Worm (Caenorhabditis elegans) whole organism, late embryonic: ENCODE measurements around the gene F13E9.12.

Experiments used
- C08G9.2 ChIP-seq: sonication (generic microtip); optimal IDR thresholded peaks from 2 replicates; lab custom pipeline; 2016; ENCODE audit warnings: mild to moderate bottlenecking, missing genetic modification characterization, moderate library complexity, missing compliant biosample characterization
- C38D4.7 ChIP-seq: fragments of 200-800 bp; sonication (Bioruptor generic); optimal IDR thresholded peaks from 2 replicates; lab custom pipeline; 2018; ENCODE audit warnings: mild to moderate bottlenecking, missing genetic modification characterization, moderate library complexity, missing compliant biosample characterization
- F13H6.1 ChIP-seq: sonication (generic microtip); optimal IDR thresholded peaks from 2 replicates; lab custom pipeline; 2016; ENCODE audit warnings: missing genetic modification characterization, missing compliant biosample characterization
- K09A11.1 ChIP-seq: sonication (generic microtip); optimal IDR thresholded peaks from 2 replicates; lab custom pipeline; 2017; ENCODE audit warnings: antibody characterized with exemption, mild to moderate bottlenecking, missing genetic modification characterization, missing compliant biosample characterization; ENCODE audit not compliant: insufficient read depth
- T23F11.4 ChIP-seq: fragments of 200-800 bp; sonication (Bioruptor generic); optimal IDR thresholded peaks from 2 replicates; lab custom pipeline; 2018; ENCODE audit warnings: mild to moderate bottlenecking, missing genetic modification characterization, missing compliant biosample characterization
- ahr-1 ChIP-seq: sonication (generic microtip); optimal IDR thresholded peaks from 2 replicates; lab custom pipeline; 2016; ENCODE audit warnings: missing genetic modification characterization, missing compliant biosample characterization
- ama-1 ChIP-seq: fragments of 150-350 bp; optimal IDR thresholded peaks from 2 replicates; lab custom pipeline; 2014
- ceh-14 ChIP-seq: sonication (generic microtip); optimal IDR thresholded peaks from 2 replicates; lab custom pipeline; 2016; ENCODE audit warnings: missing genotype, missing genetic modification characterization, missing compliant biosample characterization
- ceh-19 ChIP-seq: fragments of 200-800 bp; sonication (Bioruptor generic); optimal IDR thresholded peaks from 2 replicates; lab custom pipeline; 2018; ENCODE audit warnings: mild to moderate bottlenecking, missing genetic modification characterization, missing compliant biosample characterization
- ceh-24 ChIP-seq: sonication (generic microtip); optimal IDR thresholded peaks from 2 replicates; lab custom pipeline; 2016; ENCODE audit warnings: mild to moderate bottlenecking, missing genetic modification characterization, missing compliant biosample characterization
- ceh-34 ChIP-seq: sonication (generic microtip); optimal IDR thresholded peaks from 2 replicates; lab custom pipeline; 2016; ENCODE audit warnings: mild to moderate bottlenecking, missing genetic modification characterization, missing compliant biosample characterization
- ceh-9 ChIP-seq: sonication (generic microtip); optimal IDR thresholded peaks from 2 replicates; lab custom pipeline; 2016; ENCODE audit warnings: mild to moderate bottlenecking, missing genetic modification characterization, inconsistent platforms, missing compliant biosample characterization
- dmd-4 ChIP-seq: sonication (generic microtip); optimal IDR thresholded peaks from 2 replicates; lab custom pipeline; 2016; ENCODE audit warnings: borderline replicate concordance, missing genetic modification characterization, missing compliant biosample characterization
- dve-1 ChIP-seq: sonication (generic microtip); optimal IDR thresholded peaks from 2 replicates; lab custom pipeline; 2017; ENCODE audit warnings: antibody characterized with exemption, mild to moderate bottlenecking, missing genetic modification characterization, missing compliant biosample characterization
- elt-4 ChIP-seq: sonication (generic microtip); optimal IDR thresholded peaks from 2 replicates; lab custom pipeline; 2016; ENCODE audit warnings: missing genetic modification characterization, missing compliant biosample characterization
- ets-4 ChIP-seq: sonication (generic microtip); optimal IDR thresholded peaks from 2 replicates; lab custom pipeline; 2016; ENCODE audit warnings: missing genetic modification characterization, missing compliant biosample characterization
- fkh-6 ChIP-seq: sonication (generic microtip); optimal IDR thresholded peaks from 2 replicates; lab custom pipeline; 2016; ENCODE audit warnings: missing genetic modification characterization, missing compliant biosample characterization
- hlh-13 ChIP-seq: fragments of 200-800 bp; sonication (Bioruptor generic); optimal IDR thresholded peaks from 2 replicates; lab custom pipeline; 2018; ENCODE audit warnings: mild to moderate bottlenecking, missing genetic modification characterization, missing compliant biosample characterization
- hlh-15 ChIP-seq: sonication (generic microtip); optimal IDR thresholded peaks from 2 replicates; lab custom pipeline; 2016; ENCODE audit warnings: missing genetic modification characterization, missing compliant biosample characterization
- hlh-30 ChIP-seq: sonication (generic microtip); optimal IDR thresholded peaks from 2 replicates; lab custom pipeline; 2017; ENCODE audit warnings: antibody characterized with exemption, missing genetic modification characterization, missing compliant biosample characterization; ENCODE audit not compliant: insufficient read depth
- lin-11 ChIP-seq: fragments of 200-800 bp; sonication (Bioruptor generic); optimal IDR thresholded peaks from 2 replicates; lab custom pipeline; 2018; ENCODE audit warnings: mild to moderate bottlenecking, missing genetic modification characterization, missing compliant biosample characterization
- madf-2 ChIP-seq: sonication (generic microtip); optimal IDR thresholded peaks from 2 replicates; lab custom pipeline; 2017; ENCODE audit warnings: missing genetic modification characterization, missing compliant biosample characterization
- mec-3 ChIP-seq: sonication (generic microtip); optimal IDR thresholded peaks from 2 replicates; lab custom pipeline; 2016; ENCODE audit warnings: borderline replicate concordance, missing genetic modification characterization, missing compliant biosample characterization
- nfya-1 ChIP-seq: sonication (generic microtip); optimal IDR thresholded peaks from 2 replicates; lab custom pipeline; 2017; ENCODE audit warnings: missing genetic modification characterization, mild to moderate bottlenecking, missing compliant biosample characterization, antibody characterized with exemption, moderate library complexity
- nhr-232 ChIP-seq: sonication (generic microtip); optimal IDR thresholded peaks from 2 replicates; lab custom pipeline; 2016; ENCODE audit warnings: missing genetic modification characterization, missing compliant biosample characterization
- odd-2 ChIP-seq: sonication (generic microtip); optimal IDR thresholded peaks from 2 replicates; lab custom pipeline; 2017; ENCODE audit warnings: antibody characterized with exemption, mild to moderate bottlenecking, missing genetic modification characterization, missing compliant biosample characterization
- pag-3 ChIP-seq: sonication (generic microtip); optimal IDR thresholded peaks from 2 replicates; lab custom pipeline; 2016; ENCODE audit warnings: missing compliant biosample characterization, missing genetic modification characterization, borderline replicate concordance
- pha-2 ChIP-seq: sonication (generic microtip); optimal IDR thresholded peaks from 2 replicates; lab custom pipeline; 2017; ENCODE audit warnings: mild to moderate bottlenecking, missing genetic modification characterization, missing compliant biosample characterization
- pqm-1 ChIP-seq: sonication (generic microtip); optimal IDR thresholded peaks from 2 replicates; lab custom pipeline; 2016; ENCODE audit warnings: missing genetic modification characterization, missing compliant biosample characterization
- ref-2 ChIP-seq: sonication (generic microtip); optimal IDR thresholded peaks from 2 replicates; lab custom pipeline; 2016; ENCODE audit warnings: missing genetic modification characterization, missing compliant biosample characterization
- sox-2 ChIP-seq: fragments of 200-800 bp; sonication (Bioruptor generic); IDR thresholded peaks from 2 replicates; pipeline ENCODE4 v1.3.6; 2022; ENCODE audit warnings: missing genetic modification reagents, missing genetic modification characterization, missing compliant biosample characterization
- sox-4 ChIP-seq: sonication (generic microtip); optimal IDR thresholded peaks from 2 replicates; lab custom pipeline; 2017; ENCODE audit warnings: mild to moderate bottlenecking, missing genetic modification characterization, inconsistent platforms, missing compliant biosample characterization
- syd-9 ChIP-seq: sonication (generic microtip); optimal IDR thresholded peaks from 2 replicates; lab custom pipeline; 2016; ENCODE audit warnings: mild to moderate bottlenecking, missing genetic modification characterization, moderate library complexity, missing compliant biosample characterization
- ttx-3 ChIP-seq: sonication (generic microtip); optimal IDR thresholded peaks from 2 replicates; lab custom pipeline; 2016; ENCODE audit warnings: missing genetic modification reagents, missing genetic modification characterization, missing compliant biosample characterization
- unc-3 ChIP-seq, 2 experiments: fragments of 200-800 bp in 1 of 2; sonication (Bioruptor generic) in 1 of 2; sonication (generic microtip) in 1 of 2; conservative IDR thresholded peaks in 1 of 2; optimal IDR thresholded peaks in 1 of 2; 2 replicates each; pipeline versions ENCODE4 v1.3.6 to Lab custom; 2016 to 2022; ENCODE audit warnings: missing compliant biosample characterization in 2 of 2, missing genetic modification characterization in 2 of 2, missing genetic modification reagents in 1 of 2
- unc-42 ChIP-seq: sonication (generic microtip); optimal IDR thresholded peaks from 2 replicates; lab custom pipeline; 2016; ENCODE audit warnings: missing genotype, missing genetic modification characterization, missing compliant biosample characterization
- unc-55 ChIP-seq: sonication (generic microtip); optimal IDR thresholded peaks from 2 replicates; lab custom pipeline; 2017; ENCODE audit warnings: missing biosample characterization, missing genetic modification reagents, missing genetic modification characterization

F13E9.12 gene

ce11 chrIV:10909708-10910107, 35.3 kb upstream of the F13E9.12 start, which contains the start of gene pyk-2:
pyk-2 (plus strand) TSS chrIV:10909913.
- TF ChIP-seq ceh-19 (GFP tag; lab: Kevin White, UChicago) (no peak), ceh-9 (tag; lab: Kevin White, UChicago) (no peak), ama-1 (lab: Kevin White, UChicago) (no peak), pha-2 (tag; lab: Kevin White, UChicago) (no peak)

- no peak for TF ChIP-seq nfya-1 (tag; lab: Kevin White, UChicago)
- TF ChIP-seq F13H6.1 (tag; lab: Kevin White, UChicago) = no peak
- TF ChIP-seq odd-2 (tag; lab: Kevin White, UChicago) = no peak
- TF ChIP-seq hlh-13 (GFP tag; lab: Kevin White, UChicago) = no peak
- TF ChIP-seq hlh-30 (tag; lab: Kevin White, UChicago) = no peak
- no peak for TF ChIP-seq ceh-34
- no peak for TF ChIP-seq unc-3 (GFP tag; conservative IDR thresholded peaks at IDR 0.05; lab: Robert Waterston, UW)
- no peak for TF ChIP-seq unc-3 (tag; optimal IDR thresholded peaks at IDR 0.05; lab: Kevin White, UChicago)
- no peak for TF ChIP-seq ceh-24 (tag; lab: Kevin White, UChicago)
- no peak for TF ChIP-seq C38D4.7 (GFP tag; lab: Kevin White, UChicago)
- no peak for TF ChIP-seq ttx-3 (tag; lab: Kevin White, UChicago)
- no peak for TF ChIP-seq C08G9.2 (tag; lab: Kevin White, UChicago)
- no peak for TF ChIP-seq ahr-1 (tag; lab: Kevin White, UChicago)
- TF ChIP-seq, all 69 proteins: peak for 0
These were observed 34.8 kb upstream of the F13E9.12 start, which contains the start of gene ZK596.2 for ce11 chrIV:10909206-10909605. ZK596.2 (minus strand) TSS chrIV:10909306.

- no peak for TF ChIP-seq ceh-19 (GFP tag; lab: Kevin White, UChicago)
- TF ChIP-seq madf-2 (tag; lab: Kevin White, UChicago) = no peak
- no peak for TF ChIP-seq unc-3 (GFP tag; conservative IDR thresholded peaks at IDR 0.05; lab: Robert Waterston, UW)
- TF ChIP-seq unc-3 (tag; optimal IDR thresholded peaks at IDR 0.05; lab: Kevin White, UChicago) = no peak
- TF ChIP-seq unc-55 (GFP tag; lab: Kevin White, UChicago) = no peak
- TF ChIP-seq ceh-24 (tag; lab: Kevin White, UChicago) = no peak
- no peak for TF ChIP-seq dmd-4 (tag; lab: Kevin White, UChicago)
- TF ChIP-seq ets-4 (tag; lab: Kevin White, UChicago) = no peak
- TF ChIP-seq fkh-6 (tag; lab: Kevin White, UChicago) = no peak
- TF ChIP-seq lin-11 (tag; lab: Kevin White, UChicago) = no peak
- TF ChIP-seq sox-4 = no peak
- TF ChIP-seq syd-9 (tag; lab: Kevin White, UChicago) = no peak
- TF ChIP-seq hlh-15 (tag; lab: Kevin White, UChicago) = no peak
- no peak for TF ChIP-seq ceh-34
- TF ChIP-seq K09A11.1 (tag; lab: Kevin White, UChicago) = no peak
- TF ChIP-seq sox-2 (GFP tag; lab: Robert Waterston, UW) = no peak
- no peak for TF ChIP-seq dve-1 (tag; lab: Kevin White, UChicago)
These were observed 29.9 kb upstream of the F13E9.12 start, which contains the start of gene ZK596.3 for ce11 chrIV:10904282-10904681. ZK596.3 (minus strand) TSS chrIV:10904382.

ce11 chrIV:10902476-10902875, 28.0 kb upstream of the F13E9.12 start:
- TF ChIP-seq pag-3 (tag; lab: Kevin White, UChicago) = no peak
- TF ChIP-seq ceh-14 (tag; lab: Kevin White, UChicago) = no peak
- TF ChIP-seq ceh-34 = no peak
- no peak for TF ChIP-seq ttx-3 (tag; lab: Kevin White, UChicago)
- no peak for TF ChIP-seq syd-9 (tag; lab: Kevin White, UChicago)
- no peak for TF ChIP-seq nhr-232 (tag; lab: Kevin White, UChicago)
- no peak for TF ChIP-seq elt-4 (tag; lab: Kevin White, UChicago)
- no peak for TF ChIP-seq ref-2 (tag; lab: Kevin White, UChicago)
- TF ChIP-seq nfya-1 (tag; lab: Kevin White, UChicago) = no peak
- no peak for TF ChIP-seq mec-3 (tag; lab: Kevin White, UChicago)
- no peak for TF ChIP-seq pqm-1 (tag; lab: Kevin White, UChicago)
- no peak for TF ChIP-seq K09A11.1 (tag; lab: Kevin White, UChicago)
- TF ChIP-seq T23F11.4 = no peak
- no peak for TF ChIP-seq unc-42 (tag; lab: Kevin White, UChicago)
